Worm (Caenorhabditis elegans) whole organism, L3 larva: ENCODE results near the gene epic-2.

Experiments used
- R02D3.7 ChIP-seq: fragments of 150-350 bp; optimal IDR thresholded peaks from 2 replicates; lab custom pipeline; 2014; ENCODE audit warnings: missing biosample characterization, missing genetic modification characterization
- ZK546.5 ChIP-seq: sonication (generic microtip); optimal IDR thresholded peaks from 2 replicates; lab custom pipeline; 2017; ENCODE audit warnings: missing biosample characterization, missing genetic modification characterization
- aly-2 ChIP-seq: fragments of 150-350 bp; optimal IDR thresholded peaks from 2 replicates; lab custom pipeline; 2014; ENCODE audit warnings: missing biosample characterization, missing genetic modification characterization
- ama-1 ChIP-seq: fragments of 150-350 bp; optimal IDR thresholded peaks from 2 replicates; lab custom pipeline; 2018
- ceh-28 ChIP-seq: fragments of 150-350 bp; optimal IDR thresholded peaks from 2 replicates; lab custom pipeline; 2014; ENCODE audit warnings: missing biosample characterization, missing genetic modification reagents, missing genetic modification characterization
- ceh-9 ChIP-seq: sonication (generic microtip); optimal IDR thresholded peaks from 2 replicates; lab custom pipeline; 2018; ENCODE audit warnings: missing biosample characterization, missing genetic modification characterization
- egl-27 ChIP-seq: sonication (generic microtip); optimal IDR thresholded peaks from 4 replicates; lab custom pipeline; 2017; ENCODE audit warnings: missing biosample characterization, missing genetic modification reagents, missing genetic modification characterization
- elt-1 ChIP-seq: fragments of 150-350 bp; optimal IDR thresholded peaks from 2 replicates; lab custom pipeline; 2014; ENCODE audit warnings: missing biosample characterization, missing genetic modification characterization
- elt-2 ChIP-seq: sonication (generic microtip); optimal IDR thresholded peaks from 2 replicates; lab custom pipeline; 2016; ENCODE audit warnings: missing genetic modification reagents, mild to moderate bottlenecking, missing genetic modification characterization, missing compliant biosample characterization
- elt-3 ChIP-seq, 3 experiments: fragments of 150-350 bp in 1 of 3; sonication (generic microtip) in 2 of 3; optimal IDR thresholded peaks; 2 replicates in 2 of 3; 4 replicates in 1 of 3; lab custom pipeline; 2014 to 2017; ENCODE audit warnings: missing biosample characterization in 3 of 3, missing genetic modification characterization in 3 of 3
- eor-1 ChIP-seq, 2 experiments: fragments of 150-350 bp; optimal IDR thresholded peaks; 2 replicates each; lab custom pipeline; 2014 to 2018; ENCODE audit warnings: missing biosample characterization in 2 of 2, missing genetic modification characterization in 2 of 2
- fkh-10 ChIP-seq: sonication (generic microtip); optimal IDR thresholded peaks from 2 replicates; lab custom pipeline; 2017; ENCODE audit warnings: missing biosample characterization, missing genetic modification reagents, missing genetic modification characterization
- fkh-2 ChIP-seq: fragments of 150-350 bp; optimal IDR thresholded peaks from 2 replicates; lab custom pipeline; 2014; ENCODE audit warnings: missing biosample characterization, missing genetic modification reagents, missing genetic modification characterization
- fos-1 ChIP-seq: fragments of 150-350 bp; optimal IDR thresholded peaks from 2 replicates; lab custom pipeline; 2014; ENCODE audit warnings: missing biosample characterization, missing genetic modification characterization
- hmg-11 ChIP-seq: sonication (generic microtip); optimal IDR thresholded peaks from 2 replicates; lab custom pipeline; 2016; ENCODE audit warnings: missing genetic modification characterization, missing compliant biosample characterization
- jun-1 ChIP-seq: fragments of 150-350 bp; optimal IDR thresholded peaks from 2 replicates; lab custom pipeline; 2014; ENCODE audit warnings: missing biosample characterization, missing genetic modification reagents, missing genetic modification characterization
- lin-15B ChIP-seq: fragments of 150-350 bp; optimal IDR thresholded peaks from 2 replicates; lab custom pipeline; 2014; ENCODE audit warnings: missing biosample characterization, missing genetic modification characterization
- lin-39 ChIP-seq: fragments of 150-350 bp; optimal IDR thresholded peaks from 2 replicates; lab custom pipeline; 2018; ENCODE audit warnings: missing biosample characterization, missing genetic modification reagents, missing genetic modification characterization
- mdl-1 ChIP-seq: fragments of 150-350 bp; optimal IDR thresholded peaks from 2 replicates; lab custom pipeline; 2014; ENCODE audit warnings: missing biosample characterization, missing genetic modification characterization
- mml-1 ChIP-seq: fragments of 150-350 bp; sonication (generic microtip); optimal IDR thresholded peaks from 3 replicates; lab custom pipeline; 2014; ENCODE audit warnings: missing biosample characterization, missing genetic modification characterization
- nfya-1 ChIP-seq: sonication (generic microtip); optimal IDR thresholded peaks from 2 replicates; lab custom pipeline; 2017; ENCODE audit warnings: missing genetic modification characterization, mild to moderate bottlenecking, missing compliant biosample characterization, antibody characterized with exemption, moderate library complexity; ENCODE audit not compliant: insufficient read depth
- nhr-11 ChIP-seq: fragments of 150-350 bp; optimal IDR thresholded peaks from 2 replicates; lab custom pipeline; 2014; ENCODE audit warnings: missing biosample characterization, missing genetic modification characterization
- nhr-12 ChIP-seq: fragments of 150-350 bp; optimal IDR thresholded peaks from 2 replicates; lab custom pipeline; 2014; ENCODE audit warnings: missing biosample characterization, missing genetic modification characterization
- nhr-23 ChIP-seq: fragments of 150-350 bp; optimal IDR thresholded peaks from 2 replicates; lab custom pipeline; 2014; ENCODE audit warnings: missing biosample characterization, missing genetic modification reagents, missing genetic modification characterization
- nhr-237 ChIP-seq: fragments of 150-350 bp; optimal IDR thresholded peaks from 2 replicates; lab custom pipeline; 2014; ENCODE audit warnings: missing biosample characterization, missing genetic modification characterization
- nhr-25 ChIP-seq: sonication (generic microtip); optimal IDR thresholded peaks from 2 replicates; lab custom pipeline; 2017; ENCODE audit warnings: missing biosample characterization, missing genetic modification characterization
- nhr-28 ChIP-seq: fragments of 150-350 bp; optimal IDR thresholded peaks from 2 replicates; lab custom pipeline; 2014; ENCODE audit warnings: missing biosample characterization, missing genetic modification characterization
- nhr-43 ChIP-seq: sonication (generic microtip); optimal IDR thresholded peaks from 2 replicates; lab custom pipeline; 2016; ENCODE audit warnings: mild to moderate bottlenecking, missing genetic modification characterization, missing compliant biosample characterization; ENCODE audit not compliant: poor library complexity, severe bottlenecking
- nhr-67 ChIP-seq: fragments of 150-350 bp; optimal IDR thresholded peaks from 2 replicates; lab custom pipeline; 2014; ENCODE audit warnings: missing biosample characterization, missing genetic modification characterization
- nhr-77 ChIP-seq: fragments of 150-350 bp; optimal IDR thresholded peaks from 2 replicates; lab custom pipeline; 2014; ENCODE audit warnings: missing biosample characterization, missing genetic modification characterization
- sea-2 ChIP-seq: fragments of 150-350 bp; sonication (generic microtip); optimal IDR thresholded peaks from 4 replicates; lab custom pipeline; 2014; ENCODE audit warnings: missing biosample characterization, missing genetic modification reagents, missing genetic modification characterization
- skn-1 ChIP-seq: fragments of 150-350 bp; optimal IDR thresholded peaks from 2 replicates; lab custom pipeline; 2014; ENCODE audit warnings: missing biosample characterization, missing genetic modification characterization
- tbx-2 ChIP-seq: sonication (generic microtip); optimal IDR thresholded peaks from 2 replicates; lab custom pipeline; 2016; ENCODE audit warnings: mild to moderate bottlenecking, missing genetic modification characterization, missing compliant biosample characterization
- unc-39 ChIP-seq: sonication (generic microtip); optimal IDR thresholded peaks from 4 replicates; lab custom pipeline; 2017; ENCODE audit warnings: missing biosample characterization, missing genetic modification characterization
- unc-62 ChIP-seq: fragments of 150-350 bp; sonication (generic microtip); optimal IDR thresholded peaks from 4 replicates; lab custom pipeline; 2014; ENCODE audit warnings: missing biosample characterization, missing genetic modification reagents, missing genetic modification characterization
- zag-1 ChIP-seq: fragments of 150-350 bp; optimal IDR thresholded peaks from 2 replicates; lab custom pipeline; 2014; ENCODE audit warnings: missing biosample characterization, missing genetic modification characterization
- ztf-11 ChIP-seq: fragments of 150-350 bp; optimal IDR thresholded peaks from 2 replicates; lab custom pipeline; 2014; ENCODE audit warnings: missing biosample characterization, missing genetic modification characterization

The epic-2 gene

ce11 chrIV:1687151-1687550 is 33.4 kb upstream of the epic-2 start:
- TF ChIP-seq fkh-10 (GFP tag; lab: Kevin White, UChicago) (no peak), fkh-2 (tag; lab: Kevin White, UChicago) (no peak), lin-15B (tag; lab: Kevin White, UChicago) (no peak), egl-27 (tag; lab: Kevin White, UChicago) (no peak)

ce11 chrIV:1691651-1692050 is 28.9 kb upstream of the epic-2 start:
- TF ChIP-seq fkh-10 (GFP tag; lab: Kevin White, UChicago), result peak; percentile 30
- no peak for TF ChIP-seq zag-1 (tag; lab: Kevin White, UChicago)

ce11 chrIV:1699599-1699998 is 21.0 kb upstream of the epic-2 start, which contains the start of gene bus-2:
TSS of gene bus-2 (plus strand) at chrIV:1699899.
- TF ChIP-seq ceh-9 (tag; lab: Kevin White, UChicago) (no peak), unc-62 (GFP tag; lab: Kevin White, UChicago) (no peak), mdl-1 (tag; lab: Kevin White, UChicago) (no peak), skn-1 (tag; lab: Kevin White, UChicago) (no peak), nfya-1 (tag; lab: Kevin White, UChicago) (no peak), nhr-28 (no peak), ceh-28 (no peak), R02D3.7 (tag; lab: Kevin White, UChicago) (no peak), egl-27 (tag; lab: Kevin White, UChicago) (no peak), jun-1 (tag; lab: Kevin White, UChicago) (no peak), eor-1 (tag; optimal IDR thresholded peaks at IDR 0.05; lab: Kevin White, UChicago) (no peak), nhr-12 (no peak), fkh-2 (tag; lab: Kevin White, UChicago) (no peak), zag-1 (tag; lab: Kevin White, UChicago) (no peak), nhr-67 (tag; lab: Kevin White, UChicago) (no peak), fos-1 (no peak), unc-39 (no peak), lin-39 (no peak), hmg-11 (no peak), mml-1 (tag; lab: Kevin White, UChicago) (no peak)

ce11 chrIV:1706996-1707395 is 13.6 kb upstream of the epic-2 start, which contains the start of gene K08D12.4:
TSS of gene K08D12.4 (plus strand) at chrIV:1707296.
- TF ChIP-seq ztf-11 (tag; lab: Kevin White, UChicago) (no peak), ceh-28 (peak; percentile 2), nhr-23 (tag; lab: Kevin White, UChicago) (no peak)

- TF ChIP-seq elt-1 (no peak), elt-2 (no peak), nhr-25 (no peak), sea-2 (no peak), zag-1 (tag; lab: Kevin White, UChicago) (no peak), lin-39 (no peak)
Measured at ce11 chrIV:1707960-1708359, 12.6 kb upstream of the epic-2 start.

- no peak for TF ChIP-seq eor-1 (tag; optimal IDR thresholded peaks at IDR 0.05; lab: Kevin White, UChicago)
- peak; percentile 14 for TF ChIP-seq nfya-1 (tag; lab: Kevin White, UChicago)
- TF ChIP-seq nhr-28, result no peak
- TF ChIP-seq nhr-11, result no peak
- TF ChIP-seq ama-1 (lab: Kevin White, UChicago), result peak; percentile 57
- no peak for TF ChIP-seq nhr-237 (tag; lab: Kevin White, UChicago)
- TF ChIP-seq aly-2 (tag; lab: Kevin White, UChicago), result peak; percentile 80
- no peak for TF ChIP-seq tbx-2 (tag; lab: Kevin White, UChicago)
- TF ChIP-seq nhr-67 (tag; lab: Kevin White, UChicago), result no peak
- TF ChIP-seq ceh-28, result no peak
- no peak for TF ChIP-seq unc-62 (GFP tag; lab: Kevin White, UChicago)
- TF ChIP-seq jun-1 (tag; lab: Kevin White, UChicago), result no peak
- TF ChIP-seq lin-15B (tag; lab: Kevin White, UChicago), result no peak
- peak; percentile 8 for TF ChIP-seq ZK546.5 (tag; lab: Kevin White, UChicago)
- no peak for TF ChIP-seq ztf-11 (tag; lab: Kevin White, UChicago)
- TF ChIP-seq nhr-25, result peak; percentile 28
- peak; percentile 3 for TF ChIP-seq hmg-11
- no peak for TF ChIP-seq nhr-77
- no peak for TF ChIP-seq elt-3 (tag; optimal IDR thresholded peaks at IDR 0.05; lab: Kevin White, UChicago)
- TF ChIP-seq fkh-10 (GFP tag; lab: Kevin White, UChicago), result no peak
- no peak for TF ChIP-seq ceh-9 (tag; lab: Kevin White, UChicago)
- no peak for TF ChIP-seq R02D3.7 (tag; lab: Kevin White, UChicago)
- peak; percentile 32 for TF ChIP-seq nhr-43 (tag; lab: Kevin White, UChicago)
Measured at ce11 chrIV:1708426-1708826, 12.2 kb upstream of the epic-2 start.
